Worm (Caenorhabditis elegans) whole organism, L3 larva: Measurements from ENCODE around the gene F43E2.11.

Source experiments
- ama-1 ChIP-seq: fragments of 150-350 bp; optimal IDR thresholded peaks from 2 replicates; lab custom pipeline; 2018
- ceh-16 ChIP-seq: sonication (generic microtip); optimal IDR thresholded peaks from 2 replicates; lab custom pipeline; 2017; ENCODE audit warnings: missing biosample characterization, missing genetic modification characterization
- ceh-28 ChIP-seq: fragments of 150-350 bp; optimal IDR thresholded peaks from 2 replicates; lab custom pipeline; 2014; ENCODE audit warnings: missing biosample characterization, missing genetic modification reagents, missing genetic modification characterization
- ceh-82 ChIP-seq: fragments of 150-350 bp; optimal IDR thresholded peaks from 2 replicates; lab custom pipeline; 2014; ENCODE audit warnings: missing biosample characterization, missing genetic modification characterization
- daf-12 ChIP-seq: fragments of 150-350 bp; optimal IDR thresholded peaks from 2 replicates; lab custom pipeline; 2014; ENCODE audit warnings: missing biosample characterization, missing genetic modification reagents, missing genetic modification characterization
- egl-5 ChIP-seq: fragments of 150-350 bp; optimal IDR thresholded peaks from 2 replicates; lab custom pipeline; 2017; ENCODE audit warnings: missing biosample characterization, missing genetic modification reagents, missing genetic modification characterization, inconsistent platforms
- elt-1 ChIP-seq: fragments of 150-350 bp; optimal IDR thresholded peaks from 2 replicates; lab custom pipeline; 2014; ENCODE audit warnings: missing biosample characterization, missing genetic modification characterization
- elt-2 ChIP-seq: sonication (generic microtip); optimal IDR thresholded peaks from 2 replicates; lab custom pipeline; 2016; ENCODE audit warnings: missing genetic modification reagents, mild to moderate bottlenecking, missing genetic modification characterization, missing compliant biosample characterization
- fkh-10 ChIP-seq: sonication (generic microtip); optimal IDR thresholded peaks from 2 replicates; lab custom pipeline; 2017; ENCODE audit warnings: missing biosample characterization, missing genetic modification reagents, missing genetic modification characterization
- jun-1 ChIP-seq: fragments of 150-350 bp; optimal IDR thresholded peaks from 2 replicates; lab custom pipeline; 2014; ENCODE audit warnings: missing biosample characterization, missing genetic modification reagents, missing genetic modification characterization
- lsy-12 ChIP-seq: sonication (generic microtip); optimal IDR thresholded peaks from 2 replicates; lab custom pipeline; 2016; ENCODE audit warnings: mild to moderate bottlenecking, missing genetic modification characterization, missing compliant biosample characterization
- mml-1 ChIP-seq: fragments of 150-350 bp; sonication (generic microtip); optimal IDR thresholded peaks from 3 replicates; lab custom pipeline; 2014; ENCODE audit warnings: missing biosample characterization, missing genetic modification characterization
- nfya-1 ChIP-seq: sonication (generic microtip); optimal IDR thresholded peaks from 2 replicates; lab custom pipeline; 2017; ENCODE audit warnings: missing genetic modification characterization, mild to moderate bottlenecking, missing compliant biosample characterization, antibody characterized with exemption, moderate library complexity; ENCODE audit not compliant: insufficient read depth
- nhr-11 ChIP-seq: fragments of 150-350 bp; optimal IDR thresholded peaks from 2 replicates; lab custom pipeline; 2014; ENCODE audit warnings: missing biosample characterization, missing genetic modification characterization
- nhr-12 ChIP-seq: fragments of 150-350 bp; optimal IDR thresholded peaks from 2 replicates; lab custom pipeline; 2014; ENCODE audit warnings: missing biosample characterization, missing genetic modification characterization
- nhr-23 ChIP-seq: fragments of 150-350 bp; optimal IDR thresholded peaks from 2 replicates; lab custom pipeline; 2014; ENCODE audit warnings: missing biosample characterization, missing genetic modification reagents, missing genetic modification characterization
- nhr-25 ChIP-seq: sonication (generic microtip); optimal IDR thresholded peaks from 2 replicates; lab custom pipeline; 2017; ENCODE audit warnings: missing biosample characterization, missing genetic modification characterization
- nhr-28 ChIP-seq: fragments of 150-350 bp; optimal IDR thresholded peaks from 2 replicates; lab custom pipeline; 2014; ENCODE audit warnings: missing biosample characterization, missing genetic modification characterization
- nhr-43 ChIP-seq: sonication (generic microtip); optimal IDR thresholded peaks from 2 replicates; lab custom pipeline; 2016; ENCODE audit warnings: mild to moderate bottlenecking, missing genetic modification characterization, missing compliant biosample characterization; ENCODE audit not compliant: poor library complexity, severe bottlenecking
- nhr-77 ChIP-seq: fragments of 150-350 bp; optimal IDR thresholded peaks from 2 replicates; lab custom pipeline; 2014; ENCODE audit warnings: missing biosample characterization, missing genetic modification characterization
- pha-4 ChIP-seq: fragments of 150-350 bp; optimal IDR thresholded peaks from 2 replicates; lab custom pipeline; 2014; ENCODE audit warnings: missing biosample characterization, missing genetic modification reagents, missing genetic modification characterization
- sea-2 ChIP-seq: fragments of 150-350 bp; sonication (generic microtip); optimal IDR thresholded peaks from 4 replicates; lab custom pipeline; 2014; ENCODE audit warnings: missing biosample characterization, missing genetic modification reagents, missing genetic modification characterization
- tbx-2 ChIP-seq: sonication (generic microtip); optimal IDR thresholded peaks from 2 replicates; lab custom pipeline; 2016; ENCODE audit warnings: mild to moderate bottlenecking, missing genetic modification characterization, missing compliant biosample characterization
- unc-39 ChIP-seq: sonication (generic microtip); optimal IDR thresholded peaks from 4 replicates; lab custom pipeline; 2017; ENCODE audit warnings: missing biosample characterization, missing genetic modification characterization
- unc-62 ChIP-seq: fragments of 150-350 bp; sonication (generic microtip); optimal IDR thresholded peaks from 4 replicates; lab custom pipeline; 2014; ENCODE audit warnings: missing biosample characterization, missing genetic modification reagents, missing genetic modification characterization
- zag-1 ChIP-seq: fragments of 150-350 bp; optimal IDR thresholded peaks from 2 replicates; lab custom pipeline; 2014; ENCODE audit warnings: missing biosample characterization, missing genetic modification characterization

The F43E2.11 gene

DNA sequence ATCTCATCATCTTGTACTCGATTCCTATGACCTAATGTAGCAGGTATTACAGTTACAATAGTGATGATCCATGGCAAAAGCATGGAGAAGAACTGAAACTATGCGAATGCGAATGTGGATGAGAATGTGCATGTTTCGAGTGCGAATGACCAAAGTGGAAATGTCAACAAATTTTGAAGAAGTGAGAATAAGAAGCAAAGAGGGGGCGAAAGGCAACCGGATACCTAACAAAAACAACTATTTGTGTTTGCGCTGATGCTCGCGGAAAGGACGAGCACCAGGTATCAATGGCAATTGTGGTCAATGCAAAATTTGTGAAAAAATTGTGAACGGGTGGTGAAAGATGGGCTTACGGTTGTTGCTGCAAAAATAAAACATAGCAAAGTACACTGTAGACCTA, 32.5 kb upstream of the F43E2.11 start, which contains the start of gene nas-7:
TSS of gene nas-7 (minus strand) at position 101 of the 400 bp plus-strand sequence.
- TF ChIP-seq unc-62 (GFP tag; lab: Kevin White, UChicago) (no peak), nhr-28 (tag; lab: Kevin White, UChicago) (no peak), daf-12 (tag; lab: Kevin White, UChicago) (no peak), jun-1 (no peak)

DNA sequence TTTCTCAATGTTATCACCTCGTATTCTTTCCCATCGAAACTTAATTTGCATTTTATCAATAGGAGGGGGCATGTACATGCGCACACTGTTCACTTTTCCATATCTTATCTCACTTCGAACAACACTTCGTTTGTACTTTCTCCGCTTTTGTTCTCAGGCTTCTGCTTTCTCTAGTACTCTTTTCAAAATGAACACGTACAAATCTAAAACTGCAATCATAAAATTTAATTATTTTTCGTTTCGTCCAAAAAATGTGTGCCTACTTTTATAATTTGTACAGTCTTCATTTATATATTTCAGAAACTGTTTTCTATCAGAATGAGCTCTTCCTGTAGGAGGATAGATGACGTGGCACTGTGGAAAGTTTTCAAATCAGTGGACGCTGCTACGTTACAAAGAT, 28.6 kb upstream of the F43E2.11 start, which contains the start of gene C07D10.1:
TSS of gene C07D10.1 (plus strand) at position 301 of the 400 bp plus-strand sequence.
- TF ChIP-seq mml-1 (tag; lab: Kevin White, UChicago) (no peak), nhr-23 (tag; lab: Kevin White, UChicago) (no peak), nhr-12 (tag; lab: Kevin White, UChicago) (no peak), egl-5 (no peak), nhr-77 (tag; lab: Kevin White, UChicago) (no peak), nfya-1 (tag; lab: Kevin White, UChicago) (no peak), nhr-43 (tag; lab: Kevin White, UChicago) (no peak), ceh-82 (tag; lab: Kevin White, UChicago) (no peak), nhr-28 (tag; lab: Kevin White, UChicago) (no peak), fkh-10 (no peak)
- TF ChIP-seq, all 47 proteins: peak for 0

DNA sequence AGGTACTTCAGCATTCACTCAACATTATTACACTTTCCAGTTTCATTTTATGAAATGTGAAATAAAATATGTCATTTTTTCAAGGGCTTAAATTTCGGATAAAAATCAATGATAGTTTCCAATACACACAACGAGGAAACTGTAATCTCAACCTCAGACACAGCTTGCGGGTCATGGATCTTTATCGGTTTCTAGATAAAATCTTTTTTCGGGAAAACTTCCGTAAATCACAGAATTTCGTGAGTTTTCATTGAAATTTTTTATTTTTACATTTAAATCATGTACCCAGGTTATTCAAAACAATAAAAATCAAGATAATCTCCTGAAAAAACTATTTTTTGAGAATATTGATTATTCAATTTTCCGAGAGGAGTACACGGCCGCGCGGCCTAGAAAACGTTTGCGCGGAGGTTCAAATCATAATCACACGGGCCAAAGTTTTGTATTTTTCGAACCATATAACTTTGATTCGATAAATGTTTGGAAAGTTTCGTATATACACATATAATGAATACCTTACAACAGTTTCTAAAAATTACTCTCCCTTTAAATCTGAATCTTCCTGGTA, 27.3 kb upstream of the F43E2.11 start:
- TF ChIP-seq ama-1 (lab: Kevin White, UChicago) = peak; percentile 72
- no peak for TF ChIP-seq nhr-11 (tag; lab: Kevin White, UChicago)
- TF ChIP-seq elt-1 (tag; lab: Kevin White, UChicago) = peak; percentile 31
- TF ChIP-seq nhr-23 (tag; lab: Kevin White, UChicago) = peak; percentile 39
- no peak for TF ChIP-seq ceh-16 (tag; lab: Kevin White, UChicago)
- no peak for TF ChIP-seq nhr-12 (tag; lab: Kevin White, UChicago)
- peak; percentile 11 for TF ChIP-seq ceh-28 (tag; lab: Kevin White, UChicago)
- TF ChIP-seq lsy-12 (tag; lab: Kevin White, UChicago) = peak; percentile 13
- no peak for TF ChIP-seq mml-1 (tag; lab: Kevin White, UChicago)

DNA sequence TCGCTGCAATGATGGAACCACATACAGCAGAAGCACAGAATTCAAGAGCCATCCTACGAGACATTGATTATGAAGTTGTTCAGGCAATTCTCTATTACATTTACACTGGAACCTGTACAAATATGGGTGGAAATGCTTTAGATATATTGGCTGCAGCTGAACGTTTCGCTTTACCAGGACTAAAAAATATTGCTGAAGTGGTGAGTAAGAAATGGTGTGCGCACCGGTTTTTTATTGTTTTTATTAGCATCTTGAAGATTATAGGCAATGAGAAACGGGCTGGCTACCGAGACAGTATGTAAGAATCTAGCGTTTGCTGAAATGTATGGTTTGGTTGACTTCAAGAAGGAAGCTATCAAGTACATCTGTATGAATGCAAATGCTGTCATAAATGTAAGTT, 26.0 kb upstream of the F43E2.11 start:
- no peak for TF ChIP-seq mml-1 (tag; lab: Kevin White, UChicago)
- no peak for TF ChIP-seq ceh-16 (tag; lab: Kevin White, UChicago)
- no peak for TF ChIP-seq zag-1 (tag; lab: Kevin White, UChicago)
- TF ChIP-seq nhr-43 (tag; lab: Kevin White, UChicago) = no peak
- TF ChIP-seq nhr-23 (tag; lab: Kevin White, UChicago) = no peak
- no peak for TF ChIP-seq elt-2
- TF ChIP-seq elt-1 (tag; lab: Kevin White, UChicago) = no peak
- TF ChIP-seq tbx-2 = no peak

DNA sequence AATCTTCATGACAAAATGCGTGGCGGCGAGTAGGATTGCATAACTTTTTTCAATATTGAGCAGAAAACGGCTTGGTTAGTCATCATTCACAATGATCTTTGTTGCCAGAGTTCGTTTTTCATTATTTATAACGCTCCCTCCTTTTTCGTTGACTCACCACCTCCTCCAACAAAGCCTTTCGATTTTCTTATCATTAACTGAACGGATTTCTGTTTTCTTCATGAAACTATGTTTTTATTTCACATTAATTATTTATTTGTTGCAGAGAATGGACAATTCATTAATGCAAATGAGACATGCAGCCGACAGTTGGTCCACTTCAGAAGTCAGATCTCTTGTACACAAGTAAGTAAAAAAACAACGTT, 24.6 kb upstream of the F43E2.11 start, which contains the start of gene bath-44:
TSS of gene bath-44 (plus strand) at position 266 of the 365 bp plus-strand sequence.
- TF ChIP-seq ama-1 (lab: Kevin White, UChicago) (peak; percentile 42), sea-2 (GFP tag; lab: Kevin White, UChicago) (no peak)
- TF ChIP-seq, all 47 proteins: peak for 1

DNA sequence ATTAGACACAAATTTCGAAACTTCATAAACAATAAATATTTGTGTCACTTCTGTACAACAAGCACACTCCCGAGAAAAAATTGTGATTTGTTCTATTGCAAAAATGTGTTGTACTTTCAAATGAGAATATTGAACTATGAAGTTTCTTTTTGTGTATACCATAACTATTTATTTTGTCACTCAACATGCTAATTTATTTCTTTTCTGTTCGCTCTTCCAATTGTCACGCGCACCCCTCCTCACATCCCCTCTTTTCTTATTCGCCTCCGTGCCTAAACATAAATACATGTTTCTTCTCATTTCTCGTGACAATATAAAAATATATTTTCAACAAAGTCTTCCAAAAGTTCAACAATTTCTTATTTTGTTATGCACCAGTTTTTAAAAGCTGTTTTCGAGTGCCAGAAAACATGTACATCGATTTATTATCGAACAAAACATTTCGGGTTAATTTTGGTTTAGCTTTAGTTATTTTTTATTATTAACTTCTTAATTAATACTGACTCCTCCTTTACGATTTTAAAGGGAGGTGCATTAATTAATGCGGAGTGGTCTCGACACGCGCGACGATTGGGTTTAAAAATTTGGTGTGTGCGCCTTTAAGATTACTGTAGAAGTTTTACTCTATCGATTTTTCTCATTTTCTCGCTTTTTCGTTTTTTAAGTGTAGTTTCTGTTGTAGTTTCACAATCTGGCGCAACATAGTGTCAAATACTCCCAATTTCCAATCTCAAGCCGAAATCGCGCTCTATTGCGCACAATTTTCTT, 24.0 kb upstream of the F43E2.11 start:
- peak; percentile 28 for TF ChIP-seq nhr-25 (tag; lab: Kevin White, UChicago)
- TF ChIP-seq elt-2 = peak; percentile 12
- TF ChIP-seq jun-1 = no peak
- TF ChIP-seq, all 47 proteins: peak for 2

DNA sequence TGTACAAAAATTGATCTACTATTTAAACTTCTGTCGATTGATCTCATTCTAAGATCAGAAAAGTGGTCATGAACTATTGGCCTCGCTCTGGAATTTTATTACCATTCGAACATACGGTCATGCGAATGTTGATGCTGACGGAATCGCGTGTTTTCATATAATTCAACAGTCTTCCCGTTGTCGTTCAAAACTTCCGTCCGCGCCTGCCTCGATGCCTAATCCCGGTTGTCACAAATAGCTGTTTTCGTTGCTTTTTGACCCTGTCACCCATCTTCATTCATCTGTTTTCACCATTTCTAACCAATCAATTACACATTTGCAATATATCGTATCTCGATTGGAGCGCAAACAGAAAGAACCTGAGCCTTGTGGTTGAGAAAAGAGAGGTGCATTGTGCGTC, 23.3 kb upstream of the F43E2.11 start:
- TF ChIP-seq nhr-23 (tag; lab: Kevin White, UChicago) (peak; percentile 24), unc-39 (tag; lab: Kevin White, UChicago) (no peak), ama-1 (lab: Kevin White, UChicago) (peak; percentile 76), nhr-25 (tag; lab: Kevin White, UChicago) (peak; percentile 48), fkh-10 (no peak), pha-4 (tag; lab: Kevin White, UChicago) (peak; percentile 16), daf-12 (tag; lab: Kevin White, UChicago) (no peak)
